Fruit fly (Drosophila melanogaster) whole organism, embryonic: Measurements from ENCODE around the gene CG10343.

Experiments
- CG10274 ChIP-seq: fragments of 200-800 bp; sonication (Bioruptor generic); optimal IDR thresholded peaks from 3 replicates; lab custom pipeline; 2017; ENCODE audit warnings: missing biosample characterization, mild to moderate bottlenecking, missing genetic modification characterization
- CG10979 ChIP-seq: fragments of 200-800 bp; sonication (Bioruptor generic); optimal IDR thresholded peaks from 2 replicates; lab custom pipeline; 2018; ENCODE audit warnings: missing biosample characterization, mild to moderate bottlenecking, missing genetic modification characterization, moderate library complexity
- CG13894 ChIP-seq: fragments of 200-800 bp; sonication (Bioruptor generic); optimal IDR thresholded peaks from 3 replicates; lab custom pipeline; 2018; ENCODE audit warnings: missing biosample characterization, mild to moderate bottlenecking, missing genetic modification characterization, moderate library complexity
- CG15269 ChIP-seq: fragments of 200-800 bp; sonication (Bioruptor generic); optimal IDR thresholded peaks from 2 replicates; lab custom pipeline; 2018; ENCODE audit warnings: missing biosample characterization, mild to moderate bottlenecking, missing genetic modification characterization, moderate library complexity
- CG1602 ChIP-seq: fragments of 200-800 bp; sonication (Bioruptor generic); optimal IDR thresholded peaks from 3 replicates; lab custom pipeline; 2016; ENCODE audit warnings: missing biosample characterization, missing genetic modification characterization
- CG17359 ChIP-seq: fragments of 200-800 bp; sonication (Bioruptor generic); optimal IDR thresholded peaks from 3 replicates; lab custom pipeline; 2018; ENCODE audit warnings: missing biosample characterization, mild to moderate bottlenecking, missing genetic modification characterization, moderate library complexity
- CG18599 ChIP-seq: fragments of 200-800 bp; sonication (Bioruptor generic); optimal IDR thresholded peaks from 3 replicates; lab custom pipeline; 2017; ENCODE audit warnings: missing biosample characterization, missing genetic modification characterization, mild to moderate bottlenecking, moderate library complexity, missing genetic modification reagents
- CG2199 ChIP-seq: fragments of 200-800 bp; sonication (Bioruptor generic); IDR thresholded peaks from 3 replicates; pipeline ENCODE4 v1.3.6; 2022; ENCODE audit warnings: missing biosample characterization, missing genetic modification characterization
- CG30403 ChIP-seq: fragments of 200-800 bp; sonication (Bioruptor generic); optimal IDR thresholded peaks from 3 replicates; lab custom pipeline; 2016; ENCODE audit warnings: missing biosample characterization, missing genetic modification characterization
- CG3065 ChIP-seq: fragments of 200-800 bp; sonication (Bioruptor generic); optimal IDR thresholded peaks from 2 replicates; lab custom pipeline; 2016; ENCODE audit warnings: missing biosample characterization, missing genetic modification characterization
- CG34224 ChIP-seq: fragments of 200-800 bp; sonication (Bioruptor generic); IDR thresholded peaks from 3 replicates; pipeline ENCODE4 v1.3.6; 2022; ENCODE audit warnings: missing biosample characterization, missing genetic modification characterization; ENCODE audit not compliant: partially characterized antibody
- CG6854 ChIP-seq: fragments of 200-800 bp; sonication (Bioruptor generic); optimal IDR thresholded peaks from 3 replicates; lab custom pipeline; 2017; ENCODE audit warnings: missing biosample characterization, mild to moderate bottlenecking, missing genetic modification characterization
- CG7839 ChIP-seq: fragments of 200-800 bp; sonication (Bioruptor generic); optimal IDR thresholded peaks from 3 replicates; lab custom pipeline; 2018; ENCODE audit warnings: missing biosample characterization, mild to moderate bottlenecking, missing genetic modification characterization, moderate library complexity
- CG7928 ChIP-seq: fragments of 200-800 bp; sonication (Bioruptor generic); optimal IDR thresholded peaks from 2 replicates; lab custom pipeline; 2017; ENCODE audit warnings: missing biosample characterization, mild to moderate bottlenecking, missing genetic modification characterization
- CG9215 ChIP-seq: fragments of 200-800 bp; sonication (Bioruptor generic); IDR thresholded peaks from 2 replicates; pipeline ENCODE4 v1.3.6; 2022; ENCODE audit warnings: missing biosample characterization, missing genetic modification characterization
- Dad ChIP-seq: fragments of 200-800 bp; sonication (Bioruptor generic); optimal IDR thresholded peaks from 3 replicates; lab custom pipeline; 2016; ENCODE audit warnings: missing biosample characterization, missing genetic modification characterization
- Dll ChIP-seq: fragments of 200-800 bp; sonication (Bioruptor generic); IDR thresholded peaks from 4 replicates; pipeline ENCODE4 v1.3.6; 2022; ENCODE audit warnings: missing biosample characterization, missing genetic modification characterization; ENCODE audit not compliant: partially characterized antibody
- Drgx ChIP-seq: fragments of 200-800 bp; sonication (Bioruptor generic); IDR thresholded peaks from 2 replicates; pipeline ENCODE4 v1.3.6; 2022; ENCODE audit warnings: missing biosample characterization, missing genetic modification characterization
- Fer3 ChIP-seq: fragments of 200-800 bp; sonication (Bioruptor generic); optimal IDR thresholded peaks from 2 replicates; lab custom pipeline; 2018; ENCODE audit warnings: missing biosample characterization, mild to moderate bottlenecking, missing genetic modification characterization, moderate library complexity
- Hand ChIP-seq: fragments of 200-800 bp; sonication (Bioruptor generic); optimal IDR thresholded peaks from 2 replicates; lab custom pipeline; 2017; ENCODE audit warnings: mild to moderate bottlenecking, missing biosample characterization, missing genetic modification reagents, missing genetic modification characterization
- MTF-1 ChIP-seq: fragments of 200-800 bp; sonication (Bioruptor generic); optimal IDR thresholded peaks from 2 replicates; lab custom pipeline; 2018; ENCODE audit warnings: missing biosample characterization, mild to moderate bottlenecking, missing genetic modification characterization, borderline replicate concordance
- Neu2 ChIP-seq: fragments of 200-800 bp; sonication (Bioruptor generic); optimal IDR thresholded peaks from 3 replicates; lab custom pipeline; 2016; ENCODE audit warnings: missing biosample characterization, missing genetic modification characterization, borderline replicate concordance
- Opbp ChIP-seq: fragments of 200-800 bp; sonication (Bioruptor generic); IDR thresholded peaks from 3 replicates; pipeline ENCODE4 v1.3.6; 2022; ENCODE audit warnings: missing biosample characterization, missing genetic modification characterization; ENCODE audit not compliant: partially characterized antibody
- Sin3A ChIP-seq: fragments of >200 bp; optimal IDR thresholded peaks from 2 replicates; lab custom pipeline; 2018
- Stat92E ChIP-seq, 3 experiments: fragments of >200 bp in 2 of 3; fragments of 200-800 bp in 1 of 3; sonication (Bioruptor generic) in 1 of 3; optimal IDR thresholded peaks; 2 replicates each; lab custom pipeline; 2017 to 2019; ENCODE audit warnings: missing biosample characterization in 3 of 3, missing genetic modification characterization in 3 of 3, mild to moderate bottlenecking in 1 of 3, moderate library complexity in 1 of 3
- ab ChIP-seq: fragments of 200-800 bp; sonication (Bioruptor generic); optimal IDR thresholded peaks from 2 replicates; lab custom pipeline; 2016; ENCODE audit warnings: missing biosample characterization, missing genetic modification characterization
- abd-A ChIP-seq: fragments of 200-800 bp; sonication (Bioruptor generic); optimal IDR thresholded peaks from 3 replicates; lab custom pipeline; 2019; ENCODE audit warnings: missing biosample characterization, mild to moderate bottlenecking, missing genetic modification characterization, moderate library complexity
- bsh ChIP-seq, 2 experiments: fragments of 200-800 bp; sonication (Bioruptor generic); optimal IDR thresholded peaks; 2 replicates each; lab custom pipeline; 2017 to 2018; ENCODE audit warnings: mild to moderate bottlenecking in 2 of 2, missing biosample characterization in 2 of 2, missing genetic modification characterization in 2 of 2, moderate library complexity in 1 of 2
- chn ChIP-seq: fragments of 200-800 bp; sonication (Bioruptor generic); optimal IDR thresholded peaks from 2 replicates; lab custom pipeline; 2016; ENCODE audit warnings: missing biosample characterization, missing genetic modification characterization
- croc ChIP-seq: fragments of 200-800 bp; sonication (Bioruptor generic); conservative IDR thresholded peaks from 3 replicates; pipeline ENCODE4 v1.3.6; 2022; ENCODE audit warnings: missing biosample characterization, missing genetic modification characterization
- dan ChIP-seq: fragments of 200-800 bp; sonication (Bioruptor generic); IDR thresholded peaks from 2 replicates; pipeline ENCODE4 v1.3.6; 2022; ENCODE audit warnings: missing biosample characterization, missing genetic modification characterization
- dmrt11E ChIP-seq: fragments of 200-800 bp; sonication (Bioruptor generic); optimal IDR thresholded peaks from 3 replicates; lab custom pipeline; 2018; ENCODE audit warnings: missing biosample characterization, mild to moderate bottlenecking, missing genetic modification characterization, moderate library complexity
- dpn ChIP-seq, 2 experiments: fragments of 200-800 bp; sonication (Bioruptor generic); optimal IDR thresholded peaks; 3 replicates each; lab custom pipeline; 2016; ENCODE audit warnings: missing biosample characterization in 2 of 2, missing genetic modification characterization in 2 of 2
- fd64A ChIP-seq: fragments of 200-800 bp; sonication (Bioruptor generic); optimal IDR thresholded peaks from 3 replicates; lab custom pipeline; 2018; ENCODE audit warnings: missing biosample characterization, mild to moderate bottlenecking, missing genetic modification characterization
- hkb ChIP-seq, 2 experiments: fragments of 200-800 bp in 1 of 2; fragments of >200 bp in 1 of 2; sonication (Bioruptor generic) in 1 of 2; IDR thresholded peaks in 1 of 2; optimal IDR thresholded peaks in 1 of 2; 2 replicates each; pipeline versions ENCODE4 v1.3.6 to Lab custom; 2017 to 2022; ENCODE audit warnings: missing biosample characterization in 1 of 2, missing genetic modification characterization in 1 of 2
- kah ChIP-seq: fragments of 200-800 bp; sonication (Bioruptor generic); optimal IDR thresholded peaks from 2 replicates; lab custom pipeline; 2018; ENCODE audit warnings: missing biosample characterization, mild to moderate bottlenecking, missing genetic modification characterization
- lab ChIP-seq: fragments of 200-800 bp; sonication (Bioruptor generic); optimal IDR thresholded peaks from 3 replicates; lab custom pipeline; 2017; ENCODE audit warnings: missing biosample characterization, missing genetic modification characterization, mild to moderate bottlenecking, moderate library complexity, missing genetic modification reagents
- mam ChIP-seq: fragments of 200-800 bp; sonication (Bioruptor generic); optimal IDR thresholded peaks from 3 replicates; lab custom pipeline; 2016; ENCODE audit warnings: missing biosample characterization, missing genetic modification characterization
- mld ChIP-seq: fragments of 200-800 bp; sonication (Bioruptor generic); IDR thresholded peaks from 3 replicates; pipeline ENCODE4 v1.3.6; 2022; ENCODE audit warnings: missing biosample characterization, missing genetic modification characterization; ENCODE audit not compliant: partially characterized antibody
- org-1 ChIP-seq: fragments of 200-800 bp; sonication (Bioruptor generic); optimal IDR thresholded peaks from 2 replicates; lab custom pipeline; 2017; ENCODE audit warnings: missing biosample characterization, missing genetic modification characterization
- pan ChIP-seq, 4 experiments: fragments of >200 bp in 3 of 4; fragments of 200-800 bp in 1 of 4; sonication (Bioruptor generic) in 1 of 4; optimal IDR thresholded peaks in 3 of 4; IDR thresholded peaks in 1 of 4; 2 replicates each; pipeline versions ENCODE4 v1.3.6 to Lab custom; 2017 to 2022; ENCODE audit warnings: missing biosample characterization in 2 of 4, missing genetic modification characterization in 2 of 4, mixed read lengths in 1 of 4
- pho ChIP-seq: fragments of 200-800 bp; sonication (Bioruptor generic); optimal IDR thresholded peaks from 2 replicates; lab custom pipeline; 2016; ENCODE audit warnings: missing biosample characterization, missing genetic modification characterization
- pnt ChIP-seq: fragments of 200-800 bp; sonication (Bioruptor generic); optimal IDR thresholded peaks from 3 replicates; lab custom pipeline; 2016; ENCODE audit warnings: missing biosample characterization, missing genetic modification characterization
- prd ChIP-seq, 3 experiments: fragments of >200 bp in 2 of 3; fragments of 200-800 bp in 1 of 3; sonication (Bioruptor generic) in 1 of 3; optimal IDR thresholded peaks in 2 of 3; IDR thresholded peaks in 1 of 3; 2 replicates in 2 of 3; 3 replicates in 1 of 3; pipeline versions ENCODE4 v1.3.6 to Lab custom; 2017 to 2022; ENCODE audit warnings: missing biosample characterization in 1 of 3, missing genetic modification characterization in 1 of 3
- sisA ChIP-seq: fragments of 200-800 bp; sonication (Bioruptor generic); IDR thresholded peaks from 2 replicates; pipeline ENCODE4 v1.3.6; 2022; ENCODE audit warnings: missing biosample characterization, missing genetic modification characterization
- vnd ChIP-seq: fragments of 200-800 bp; sonication (Bioruptor generic); IDR thresholded peaks from 3 replicates; pipeline ENCODE4 v1.3.6; 2022; ENCODE audit warnings: missing biosample characterization, missing genetic modification characterization; ENCODE audit not compliant: partially characterized antibody
- vvl ChIP-seq: fragments of 200-800 bp; sonication (Bioruptor generic); IDR thresholded peaks from 2 replicates; pipeline ENCODE4 v1.3.6; 2022; ENCODE audit warnings: missing biosample characterization, missing genetic modification characterization

The CG10343 gene

dm6 chr2L:18688646-18689296 is 14.5 kb upstream of the CG10343 start, which contains the start of gene msl-1:
TSS of gene msl-1 (minus strand) at chr2L:18688800.
- TF ChIP-seq Stat92E (GFP tag; optimal IDR thresholded peaks at IDR 0.05; lab: Kevin White, UChicago): no peak
- TF ChIP-seq CG9215 (GFP tag; lab: Robert Waterston, UW): peak; percentile 25; the same call in 1 of the 2 replicates
- no peak for TF ChIP-seq org-1
- no peak for TF ChIP-seq CG17359 (tag; lab: Kevin White, UChicago)
- no peak for TF ChIP-seq CG7928
- TF ChIP-seq Dad (GFP tag; lab: Kevin White, UChicago): no peak
- no peak for TF ChIP-seq Hand (GFP tag; lab: Kevin White, UChicago)
- peak; percentile 84 for TF ChIP-seq Dll (GFP tag; lab: Robert Waterston, UW)
- TF ChIP-seq CG7839: no peak
- TF ChIP-seq lab (GFP tag; lab: Kevin White, UChicago): no peak
- no peak for TF ChIP-seq Neu2
- TF ChIP-seq Sin3A: peak; percentile 67
- no peak for TF ChIP-seq pan (optimal IDR thresholded peaks at IDR 0.05; lab: Kevin White, UChicago)
- TF ChIP-seq pan (GFP tag; optimal IDR thresholded peaks at IDR 0.05 in 1 of 2, IDR thresholded peaks at IDR 0.05 in 1 of 2): no peak
- no peak for TF ChIP-seq dan (GFP tag; lab: Robert Waterston, UW)
- no peak for TF ChIP-seq Drgx
- peak; percentile 8 for TF ChIP-seq chn (GFP tag; lab: Kevin White, UChicago)
- TF ChIP-seq dmrt11E (tag; lab: Kevin White, UChicago): no peak
- TF ChIP-seq CG18599 (GFP tag; lab: Kevin White, UChicago): no peak
- no peak for TF ChIP-seq ab
- TF ChIP-seq Opbp (GFP tag; lab: Robert Waterston, UW): peak; percentile 96
- TF ChIP-seq pnt (GFP tag; lab: Kevin White, UChicago): peak; percentile 4
- TF ChIP-seq vnd: peak; percentile 92
- TF ChIP-seq CG30403 (GFP tag; lab: Kevin White, UChicago): peak; percentile 31
- no peak for TF ChIP-seq hkb (optimal IDR thresholded peaks at IDR 0.05; lab: Kevin White, UChicago)
- no peak for TF ChIP-seq hkb (GFP tag; IDR thresholded peaks at IDR 0.05; lab: Robert Waterston, UW)
- TF ChIP-seq CG2199 (GFP tag; lab: Robert Waterston, UW): no peak
- no peak for TF ChIP-seq Fer3 (tag; lab: Kevin White, UChicago)
- TF ChIP-seq dpn (GFP tag; optimal IDR thresholded peaks at IDR 0.05; lab: Kevin White, UChicago): peak; percentile 22 to 41
- TF ChIP-seq CG6854: no peak
- TF ChIP-seq mld: peak; percentile 94
- peak; percentile 29 for TF ChIP-seq pho (GFP tag; lab: Kevin White, UChicago)
- TF ChIP-seq CG10274 (GFP tag; lab: Kevin White, UChicago): no peak
- no peak for TF ChIP-seq CG1602
- TF ChIP-seq bsh (GFP tag; optimal IDR thresholded peaks at IDR 0.05; lab: Kevin White, UChicago): no peak
- peak; percentile 48; the same call in 1 of the 2 replicates for TF ChIP-seq vvl (GFP tag; lab: Robert Waterston, UW)
- no peak for TF ChIP-seq CG13894 (tag; lab: Kevin White, UChicago)
- TF ChIP-seq mam (GFP tag; lab: Kevin White, UChicago): peak; percentile 65
- no peak for TF ChIP-seq CG10979 (tag; lab: Kevin White, UChicago)
- no peak for TF ChIP-seq CG15269 (tag; lab: Kevin White, UChicago)
- no peak for TF ChIP-seq MTF-1 (GFP tag; lab: Kevin White, UChicago)
- TF ChIP-seq prd (optimal IDR thresholded peaks at IDR 0.05; lab: Kevin White, UChicago): no peak
- TF ChIP-seq prd (GFP tag; IDR thresholded peaks at IDR 0.05; lab: Robert Waterston, UW): peak; percentile 61
- TF ChIP-seq fd64A (GFP tag; lab: Kevin White, UChicago): no peak
- TF ChIP-seq kah (GFP tag; lab: Kevin White, UChicago): no peak
- TF ChIP-seq sisA (GFP tag; lab: Robert Waterston, UW): peak; percentile 38
- no peak for TF ChIP-seq abd-A
- TF ChIP-seq CG34224 (GFP tag; lab: Robert Waterston, UW): peak; percentile 90
- TF ChIP-seq CG3065 (GFP tag; lab: Kevin White, UChicago): no peak
- TF ChIP-seq croc (GFP tag; lab: Robert Waterston, UW): no peak
